Worm (Caenorhabditis elegans) whole organism, late embryonic: ENCODE results near the gene nbet-1.
"Not testable (repeated sequence)": the region's sequence is repeated elsewhere in the genome, so short reads cannot be mapped to it uniquely, and the experiment has no call there.

Source experiments
- C08G9.2 ChIP-seq: sonication (generic microtip); optimal IDR thresholded peaks from 2 replicates; lab custom pipeline; 2016; ENCODE audit warnings: mild to moderate bottlenecking, missing genetic modification characterization, moderate library complexity, missing compliant biosample characterization
- K02D7.2 ChIP-seq: sonication (generic microtip); optimal IDR thresholded peaks from 2 replicates; lab custom pipeline; 2017; ENCODE audit warnings: mild to moderate bottlenecking, missing genetic modification characterization, missing compliant biosample characterization
- K09A11.1 ChIP-seq: sonication (generic microtip); optimal IDR thresholded peaks from 2 replicates; lab custom pipeline; 2017; ENCODE audit warnings: antibody characterized with exemption, mild to moderate bottlenecking, missing genetic modification characterization, missing compliant biosample characterization; ENCODE audit not compliant: insufficient read depth
- ahr-1 ChIP-seq: sonication (generic microtip); optimal IDR thresholded peaks from 2 replicates; lab custom pipeline; 2016; ENCODE audit warnings: missing genetic modification characterization, missing compliant biosample characterization
- ceh-14 ChIP-seq: sonication (generic microtip); optimal IDR thresholded peaks from 2 replicates; lab custom pipeline; 2016; ENCODE audit warnings: missing genotype, missing genetic modification characterization, missing compliant biosample characterization
- ceh-2 ChIP-seq: sonication (generic microtip); optimal IDR thresholded peaks from 2 replicates; lab custom pipeline; 2016; ENCODE audit warnings: missing genotype, missing genetic modification characterization, missing compliant biosample characterization
- ceh-22 ChIP-seq: sonication (generic microtip); optimal IDR thresholded peaks from 2 replicates; lab custom pipeline; 2017; ENCODE audit warnings: missing biosample characterization, missing genetic modification characterization
- ceh-24 ChIP-seq: sonication (generic microtip); optimal IDR thresholded peaks from 2 replicates; lab custom pipeline; 2016; ENCODE audit warnings: mild to moderate bottlenecking, missing genetic modification characterization, missing compliant biosample characterization
- ceh-30 ChIP-seq: fragments of 150-350 bp; optimal IDR thresholded peaks from 2 replicates; lab custom pipeline; 2014; ENCODE audit warnings: missing biosample characterization, missing genetic modification characterization
- ceh-31 ChIP-seq: sonication (generic microtip); optimal IDR thresholded peaks from 2 replicates; lab custom pipeline; 2016; ENCODE audit warnings: missing genetic modification characterization, missing compliant biosample characterization
- ceh-34 ChIP-seq: sonication (generic microtip); optimal IDR thresholded peaks from 2 replicates; lab custom pipeline; 2016; ENCODE audit warnings: mild to moderate bottlenecking, missing genetic modification characterization, missing compliant biosample characterization
- ceh-48 ChIP-seq: sonication (generic microtip); optimal IDR thresholded peaks from 2 replicates; lab custom pipeline; 2016; ENCODE audit warnings: missing genetic modification characterization, inconsistent platforms, missing compliant biosample characterization
- ceh-9 ChIP-seq: sonication (generic microtip); optimal IDR thresholded peaks from 2 replicates; lab custom pipeline; 2016; ENCODE audit warnings: mild to moderate bottlenecking, missing genetic modification characterization, inconsistent platforms, missing compliant biosample characterization
- che-1 ChIP-seq: sonication (generic microtip); optimal IDR thresholded peaks from 2 replicates; lab custom pipeline; 2016; ENCODE audit warnings: mild to moderate bottlenecking, missing genetic modification characterization, missing compliant biosample characterization
- dmd-4 ChIP-seq: sonication (generic microtip); optimal IDR thresholded peaks from 2 replicates; lab custom pipeline; 2016; ENCODE audit warnings: borderline replicate concordance, missing genetic modification characterization, missing compliant biosample characterization
- dve-1 ChIP-seq: sonication (generic microtip); optimal IDR thresholded peaks from 2 replicates; lab custom pipeline; 2017; ENCODE audit warnings: antibody characterized with exemption, mild to moderate bottlenecking, missing genetic modification characterization, missing compliant biosample characterization
- ets-4 ChIP-seq: sonication (generic microtip); optimal IDR thresholded peaks from 2 replicates; lab custom pipeline; 2016; ENCODE audit warnings: missing genetic modification characterization, missing compliant biosample characterization
- fax-1 ChIP-seq: sonication (generic microtip); optimal IDR thresholded peaks from 2 replicates; lab custom pipeline; 2016; ENCODE audit warnings: missing genotype, missing genetic modification characterization, missing compliant biosample characterization
- fkh-10 ChIP-seq: fragments of 150-350 bp; optimal IDR thresholded peaks from 2 replicates; lab custom pipeline; 2014; ENCODE audit warnings: missing biosample characterization, missing genetic modification reagents, missing genetic modification characterization
- fkh-6 ChIP-seq: sonication (generic microtip); optimal IDR thresholded peaks from 2 replicates; lab custom pipeline; 2016; ENCODE audit warnings: missing genetic modification characterization, missing compliant biosample characterization
- gmeb-2 ChIP-seq: sonication (generic microtip); optimal IDR thresholded peaks from 2 replicates; lab custom pipeline; 2016; ENCODE audit warnings: missing genetic modification characterization, inconsistent platforms, missing compliant biosample characterization
- hlh-15 ChIP-seq: sonication (generic microtip); optimal IDR thresholded peaks from 2 replicates; lab custom pipeline; 2016; ENCODE audit warnings: missing genetic modification characterization, missing compliant biosample characterization
- hlh-30 ChIP-seq: sonication (generic microtip); optimal IDR thresholded peaks from 2 replicates; lab custom pipeline; 2017; ENCODE audit warnings: antibody characterized with exemption, missing genetic modification characterization, missing compliant biosample characterization; ENCODE audit not compliant: insufficient read depth
- hlh-8 ChIP-seq: sonication (generic microtip); optimal IDR thresholded peaks from 2 replicates; lab custom pipeline; 2016; ENCODE audit warnings: missing genotype, missing genetic modification characterization, missing compliant biosample characterization
- lim-6 ChIP-seq: sonication (generic microtip); optimal IDR thresholded peaks from 2 replicates; lab custom pipeline; 2016; ENCODE audit warnings: missing genetic modification characterization, missing compliant biosample characterization
- madf-2 ChIP-seq: sonication (generic microtip); optimal IDR thresholded peaks from 2 replicates; lab custom pipeline; 2017; ENCODE audit warnings: missing genetic modification characterization, missing compliant biosample characterization
- mec-3 ChIP-seq: sonication (generic microtip); optimal IDR thresholded peaks from 2 replicates; lab custom pipeline; 2016; ENCODE audit warnings: borderline replicate concordance, missing genetic modification characterization, missing compliant biosample characterization
- pag-3 ChIP-seq: sonication (generic microtip); optimal IDR thresholded peaks from 2 replicates; lab custom pipeline; 2016; ENCODE audit warnings: missing compliant biosample characterization, missing genetic modification characterization, borderline replicate concordance
- pha-2 ChIP-seq: sonication (generic microtip); optimal IDR thresholded peaks from 2 replicates; lab custom pipeline; 2017; ENCODE audit warnings: mild to moderate bottlenecking, missing genetic modification characterization, missing compliant biosample characterization
- pqm-1 ChIP-seq: sonication (generic microtip); optimal IDR thresholded peaks from 2 replicates; lab custom pipeline; 2016; ENCODE audit warnings: missing genetic modification characterization, missing compliant biosample characterization
- pros-1 ChIP-seq: fragments of 150-350 bp; optimal IDR thresholded peaks from 2 replicates; lab custom pipeline; 2014; ENCODE audit warnings: missing biosample characterization, missing genetic modification reagents, missing genetic modification characterization
- rnt-1 ChIP-seq: sonication (generic microtip); optimal IDR thresholded peaks from 2 replicates; lab custom pipeline; 2016; ENCODE audit warnings: missing genetic modification characterization, missing compliant biosample characterization
- sdc-2 ChIP-seq: sonication (generic microtip); optimal IDR thresholded peaks from 2 replicates; lab custom pipeline; 2016; ENCODE audit warnings: missing genotype, missing genetic modification characterization, missing compliant biosample characterization
- sox-2 ChIP-seq: fragments of 200-800 bp; sonication (Bioruptor generic); IDR thresholded peaks from 2 replicates; pipeline ENCODE4 v1.3.6; 2022; ENCODE audit warnings: missing genetic modification reagents, missing genetic modification characterization, missing compliant biosample characterization
- syd-9 ChIP-seq: sonication (generic microtip); optimal IDR thresholded peaks from 2 replicates; lab custom pipeline; 2016; ENCODE audit warnings: mild to moderate bottlenecking, missing genetic modification characterization, moderate library complexity, missing compliant biosample characterization
- tbx-2 ChIP-seq: sonication (generic microtip); optimal IDR thresholded peaks from 2 replicates; lab custom pipeline; 2016; ENCODE audit warnings: missing genetic modification characterization, missing compliant biosample characterization
- tbx-7 ChIP-seq: sonication (generic microtip); optimal IDR thresholded peaks from 2 replicates; lab custom pipeline; 2016; ENCODE audit warnings: missing genotype, missing genetic modification characterization, missing compliant biosample characterization
- ttx-3 ChIP-seq: sonication (generic microtip); optimal IDR thresholded peaks from 2 replicates; lab custom pipeline; 2016; ENCODE audit warnings: missing genetic modification reagents, missing genetic modification characterization, missing compliant biosample characterization
- unc-42 ChIP-seq: sonication (generic microtip); optimal IDR thresholded peaks from 2 replicates; lab custom pipeline; 2016; ENCODE audit warnings: missing genotype, missing genetic modification characterization, missing compliant biosample characterization

Gene nbet-1

DNA sequence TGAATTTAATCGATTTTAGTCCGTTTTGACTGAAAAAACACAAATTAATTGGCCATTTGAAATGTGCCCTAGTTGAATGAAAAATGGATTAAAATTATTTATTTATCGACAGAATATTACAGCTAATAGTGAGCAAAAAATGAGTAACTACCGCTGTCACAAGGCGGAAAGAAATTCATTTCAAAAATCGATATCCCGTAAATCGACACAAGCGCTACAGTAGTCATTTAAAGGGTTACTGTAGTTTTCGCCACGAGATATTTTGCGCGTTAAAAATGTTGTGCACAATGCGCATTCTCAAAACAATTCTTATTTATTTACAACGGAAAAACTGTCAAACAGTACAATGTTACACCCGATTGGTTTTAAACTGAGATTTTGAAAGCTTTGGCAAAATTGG lies 1.3 kb downstream of the nbet-1 start:
- no peak for TF ChIP-seq K02D7.2 (tag; lab: Kevin White, UChicago)
- TF ChIP-seq ceh-48: no peak
- TF ChIP-seq ceh-9 (tag; lab: Kevin White, UChicago): no peak
- no peak for TF ChIP-seq unc-42 (tag; lab: Kevin White, UChicago)
- TF ChIP-seq ahr-1: no peak
- no peak for TF ChIP-seq hlh-15 (tag; lab: Kevin White, UChicago)
- no peak for TF ChIP-seq sdc-2 (tag; lab: Kevin White, UChicago)
- TF ChIP-seq C08G9.2: no peak
- no peak for TF ChIP-seq K09A11.1 (tag; lab: Kevin White, UChicago)
- no peak for TF ChIP-seq ceh-31 (tag; lab: Kevin White, UChicago)
- no peak for TF ChIP-seq pros-1
- no peak for TF ChIP-seq ceh-30 (tag; lab: Kevin White, UChicago)
- no peak for TF ChIP-seq mec-3 (tag; lab: Kevin White, UChicago)
- TF ChIP-seq tbx-2 (tag; lab: Kevin White, UChicago): no peak
- TF ChIP-seq syd-9 (tag; lab: Kevin White, UChicago): no peak
- TF ChIP-seq ets-4 (tag; lab: Kevin White, UChicago): no peak
- no peak for TF ChIP-seq tbx-7
- no peak for TF ChIP-seq ceh-14 (tag; lab: Kevin White, UChicago)

DNA sequence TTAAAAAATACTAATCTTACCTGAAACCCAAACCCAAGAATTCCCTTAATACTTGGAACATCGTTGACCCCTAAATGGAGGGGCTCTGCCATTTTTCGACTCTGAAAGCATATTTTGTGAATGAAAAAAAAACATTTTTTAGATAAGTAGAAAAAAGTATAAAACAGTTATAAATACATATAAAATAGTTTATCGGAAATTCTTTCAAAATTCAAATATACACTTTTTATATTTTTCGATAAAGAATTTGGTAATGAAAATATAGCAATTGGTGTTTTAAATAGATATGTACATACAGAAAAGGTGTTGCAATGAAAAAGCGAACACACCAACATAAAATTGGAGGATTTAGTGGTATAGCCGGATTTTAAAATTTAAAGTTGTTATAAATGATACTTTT lies 5.8 kb downstream of the nbet-1 start, which contains the start of gene Y59E9AL.4:
TSS of gene Y59E9AL.4 (minus strand) at position 101 of the 400 bp plus-strand sequence.
- no peak for TF ChIP-seq ets-4 (tag; lab: Kevin White, UChicago)
- no peak for TF ChIP-seq ceh-34 (tag; lab: Kevin White, UChicago)
- TF ChIP-seq ceh-24: no peak
- TF ChIP-seq ceh-22: no peak
- TF ChIP-seq fax-1 (tag; lab: Kevin White, UChicago): no peak
- no peak for TF ChIP-seq ceh-30 (tag; lab: Kevin White, UChicago)
- no peak for TF ChIP-seq mec-3 (tag; lab: Kevin White, UChicago)
- no peak for TF ChIP-seq fkh-6 (tag; lab: Kevin White, UChicago)
- no peak for TF ChIP-seq lim-6 (tag; lab: Kevin White, UChicago)
- TF ChIP-seq K02D7.2 (tag; lab: Kevin White, UChicago): no peak
- no peak for TF ChIP-seq ahr-1
- TF ChIP-seq hlh-8 (tag; lab: Kevin White, UChicago): no peak
- no peak for TF ChIP-seq hlh-30 (tag; lab: Kevin White, UChicago)
- no peak for TF ChIP-seq dmd-4 (tag; lab: Kevin White, UChicago)
- no peak for TF ChIP-seq pha-2 (tag; lab: Kevin White, UChicago)
- TF ChIP-seq rnt-1 (tag; lab: Kevin White, UChicago): no peak

DNA sequence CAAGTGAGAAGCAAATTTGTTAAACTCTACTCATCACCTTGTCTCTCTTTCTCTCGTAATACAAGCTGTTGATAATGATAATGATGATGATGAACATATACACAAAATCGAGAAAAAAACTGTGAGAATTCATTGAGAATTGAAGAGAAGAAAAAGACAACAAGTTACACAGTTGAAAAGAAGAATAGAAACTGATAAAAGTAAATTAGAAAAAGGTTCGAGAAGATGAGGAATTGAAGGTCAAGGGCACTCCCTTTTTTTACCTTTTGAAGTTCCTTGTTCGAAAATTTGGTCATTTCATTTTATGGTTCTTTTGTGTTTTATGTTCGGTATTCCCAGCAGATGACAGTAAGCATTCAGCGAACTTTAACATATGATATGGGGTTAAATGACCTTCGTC lies 7.0 kb downstream of the nbet-1 start:
- no peak for TF ChIP-seq dve-1 (tag; lab: Kevin White, UChicago)
- TF ChIP-seq madf-2 (tag; lab: Kevin White, UChicago): no peak
- TF ChIP-seq sox-2 (GFP tag; lab: Robert Waterston, UW): no peak
- no peak for TF ChIP-seq ceh-2
- no peak for TF ChIP-seq lim-6 (tag; lab: Kevin White, UChicago)
- no peak for TF ChIP-seq fkh-6 (tag; lab: Kevin White, UChicago)
- TF ChIP-seq mec-3 (tag; lab: Kevin White, UChicago): no peak
- no peak for TF ChIP-seq gmeb-2 (tag; lab: Kevin White, UChicago)
- no peak for TF ChIP-seq che-1 (tag; lab: Kevin White, UChicago)
- TF ChIP-seq fkh-10 (GFP tag; lab: Kevin White, UChicago): no peak
- no peak for TF ChIP-seq pros-1
- no peak for TF ChIP-seq pqm-1 (tag; lab: Kevin White, UChicago)

DNA sequence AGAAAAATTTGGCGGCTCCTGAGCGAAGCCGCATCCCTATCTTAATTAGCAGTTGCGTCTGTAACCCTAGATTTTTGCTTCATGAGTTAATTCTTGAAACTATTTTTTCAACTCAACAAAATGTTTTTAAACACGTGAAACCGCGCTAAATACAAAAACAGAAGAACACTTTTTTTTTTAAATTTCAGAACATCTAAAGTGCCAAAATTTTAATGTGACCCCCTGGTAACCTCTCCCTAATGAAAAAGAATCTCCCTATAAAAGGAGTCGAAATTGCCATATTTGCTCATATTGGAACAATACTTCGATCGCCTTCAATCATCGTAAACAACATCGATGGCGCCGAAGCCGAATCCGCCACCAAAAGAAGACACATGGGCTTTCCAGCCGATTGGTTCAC lies 9.2 kb downstream of the nbet-1 start, which contains the start of gene nsph-4.2:
TSS of gene nsph-4.2 (plus strand) at position 301 of the 400 bp plus-strand sequence.
- not testable (repeated sequence) for TF ChIP-seq pag-3, ttx-3, unc-42 (tag; lab: Kevin White, UChicago)
- TF ChIP-seq, all 69 proteins: peak for 0; not testable (repeated sequence) for 69
